Fruit fly (Drosophila melanogaster) whole organism, embryonic: Measurements from ENCODE around the gene amon.
A peak's percentile ranks its signal among the peaks of the same experiment; 100 is the strongest.

Source experiments
- CG1792 ChIP-seq: fragments of 200-800 bp; sonication (Bioruptor generic); optimal IDR thresholded peaks from 2 replicates; lab custom pipeline; 2016; ENCODE audit warnings: missing biosample characterization, missing genetic modification characterization
- CG9817 ChIP-seq: fragments of 200-800 bp; sonication (Bioruptor generic); optimal IDR thresholded peaks from 2 replicates; lab custom pipeline; 2018; ENCODE audit warnings: missing biosample characterization, mild to moderate bottlenecking, missing genetic modification characterization, moderate library complexity
- mirr ChIP-seq: fragments of 200-800 bp; sonication (Bioruptor generic); optimal IDR thresholded peaks from 3 replicates; lab custom pipeline; 2018; ENCODE audit warnings: missing biosample characterization, mild to moderate bottlenecking, missing genetic modification characterization

DNA sequence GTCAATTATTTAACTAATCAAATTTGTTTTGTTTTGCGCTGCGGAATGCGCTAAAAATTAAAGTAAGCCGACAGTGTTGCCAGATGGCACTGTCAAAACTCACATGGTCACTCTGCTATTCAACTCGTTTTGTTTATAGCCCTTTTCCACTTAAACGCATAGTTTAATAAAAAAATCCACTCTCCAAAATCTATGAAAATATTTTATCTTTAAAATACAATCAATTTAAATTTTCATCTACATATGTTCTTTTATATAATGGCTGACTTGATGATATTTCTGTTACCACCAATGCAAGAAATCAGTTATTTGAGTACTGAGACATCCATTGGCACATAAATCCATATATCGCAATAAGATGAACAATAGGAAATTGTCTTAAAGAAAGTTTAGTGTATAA, 3.3 kb upstream of the amon start, which contains the start of gene CG6425:
- TF ChIP-seq CG9817 (tag; lab: Kevin White, UChicago) (peak; percentile 50), CG1792 (GFP tag; lab: Kevin White, UChicago) (no peak), mirr (GFP tag; lab: Kevin White, UChicago) (no peak)
